Worm (Caenorhabditis elegans) whole organism, L2 larva: ENCODE results near the gene prx-13.

ENCODE experiments used
- ama-1 ChIP-seq: fragments of 150-350 bp; optimal IDR thresholded peaks from 2 replicates; lab custom pipeline; 2018; ENCODE audit warnings: inconsistent platforms
- blmp-1 ChIP-seq: sonication (generic microtip); optimal IDR thresholded peaks from 2 replicates; lab custom pipeline; 2017; ENCODE audit warnings: missing genetic modification characterization, mild to moderate bottlenecking, missing compliant biosample characterization, antibody characterized with exemption, moderate library complexity; ENCODE audit not compliant: insufficient read depth
- ceh-16 ChIP-seq: fragments of 150-350 bp; optimal IDR thresholded peaks from 2 replicates; lab custom pipeline; 2014; ENCODE audit warnings: missing biosample characterization, missing genetic modification characterization
- dmd-4 ChIP-seq: sonication (generic microtip); optimal IDR thresholded peaks from 2 replicates; lab custom pipeline; 2017; ENCODE audit warnings: missing biosample characterization, missing genetic modification characterization
- egl-27 ChIP-seq: sonication (generic microtip); optimal IDR thresholded peaks from 3 replicates; lab custom pipeline; 2017; ENCODE audit warnings: missing biosample characterization, missing genetic modification reagents, missing genetic modification characterization
- nhr-21 ChIP-seq: fragments of 150-350 bp; optimal IDR thresholded peaks from 2 replicates; lab custom pipeline; 2014; ENCODE audit warnings: missing biosample characterization, missing genetic modification characterization
- nhr-237 ChIP-seq: fragments of 150-350 bp; optimal IDR thresholded peaks from 2 replicates; lab custom pipeline; 2014; ENCODE audit warnings: missing biosample characterization, missing genetic modification characterization
- nhr-25 ChIP-seq: fragments of 150-350 bp; sonication (generic microtip); optimal IDR thresholded peaks from 3 replicates; lab custom pipeline; 2014; ENCODE audit warnings: missing biosample characterization, missing genetic modification characterization
- sma-3 ChIP-seq: sonication (generic microtip); optimal IDR thresholded peaks from 2 replicates; lab custom pipeline; 2016; ENCODE audit warnings: missing genetic modification reagents, missing genetic modification characterization, missing compliant biosample characterization
- snpc-4 ChIP-seq: fragments of 150-350 bp; optimal IDR thresholded peaks from 2 replicates; lab custom pipeline; 2014; ENCODE audit warnings: missing biosample characterization, missing genetic modification characterization
- ztf-4 ChIP-seq: fragments of 150-350 bp; optimal IDR thresholded peaks from 2 replicates; lab custom pipeline; 2014; ENCODE audit warnings: missing biosample characterization, missing genetic modification characterization

DNA sequence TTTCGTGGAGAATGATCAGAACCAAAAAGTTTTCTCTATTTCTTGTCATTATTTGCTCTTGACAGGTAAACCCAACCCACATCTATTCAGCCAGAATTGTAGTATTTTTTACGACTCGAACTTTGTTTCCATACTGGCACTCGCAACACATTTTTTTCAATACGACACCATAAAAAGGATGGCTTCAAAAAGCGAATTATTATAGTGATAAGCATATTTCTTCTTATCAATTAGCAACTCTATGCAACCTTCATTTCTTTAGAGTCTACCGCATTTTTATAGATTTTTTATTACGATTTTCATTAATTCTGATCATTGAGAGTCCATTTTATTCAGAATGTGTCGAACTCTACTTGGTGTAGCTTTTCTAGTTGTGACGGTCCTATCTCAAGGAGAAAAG lies 19.3 kb downstream of the prx-13 start, which contains the start of gene ctsa-3.1:
- no peak for TF ChIP-seq ceh-16 (tag; lab: Kevin White, UChicago)
- TF ChIP-seq ama-1: no peak
- TF ChIP-seq nhr-25 (tag; lab: Kevin White, UChicago): no peak
- TF ChIP-seq blmp-1 (tag; lab: Kevin White, UChicago): no peak
- TF ChIP-seq egl-27 (tag; lab: Kevin White, UChicago): no peak
- TF ChIP-seq sma-3 (GFP tag; lab: Kevin White, UChicago): no peak
- TF ChIP-seq dmd-4 (tag; lab: Kevin White, UChicago): no peak
- no peak for TF ChIP-seq nhr-237
- TF ChIP-seq nhr-21 (tag; lab: Kevin White, UChicago): no peak
- no peak for TF ChIP-seq ztf-4 (tag; lab: Kevin White, UChicago)
- no peak for TF ChIP-seq snpc-4 (tag; lab: Kevin White, UChicago)
